Fruit fly (Drosophila melanogaster): Measurements from ENCODE around the gene Jon99Ci.

DNA sequence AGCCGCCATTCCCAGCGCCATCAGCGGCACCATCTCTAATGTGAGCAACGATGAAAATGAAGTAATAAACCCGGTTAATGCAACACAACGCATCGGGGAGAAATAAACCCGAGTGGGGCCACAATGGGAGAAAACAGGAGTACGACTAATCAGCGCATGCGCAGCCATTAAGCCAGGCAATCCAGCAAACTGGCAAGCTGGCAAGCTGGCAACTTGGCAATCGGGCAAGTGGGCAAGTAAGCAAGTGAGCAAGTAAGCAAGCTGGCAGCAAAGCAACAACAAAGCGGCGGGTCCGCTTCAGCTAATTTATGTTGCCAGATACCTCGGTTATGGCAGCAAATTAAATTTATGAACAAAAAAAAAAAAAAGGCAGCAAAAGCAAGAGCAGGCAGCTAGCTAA is 26.4 kb downstream of the Jon99Ci start:
- no peak for TF ChIP-seq CG15336 (GFP tag; IDR thresholded peaks at IDR 0.05)
- TF ChIP-seq Smox (GFP tag; optimal IDR thresholded peaks at IDR 0.05), result no peak
- no peak for TF ChIP-seq Hr39 (GFP tag; optimal IDR thresholded peaks at IDR 0.05)
- no peak for TF ChIP-seq CG7368 (GFP tag; optimal IDR thresholded peaks at IDR 0.05)
- no peak for TF ChIP-seq CG32006 (GFP tag; optimal IDR thresholded peaks at IDR 0.05)
- no peak for TF ChIP-seq fd85E (GFP tag; optimal IDR thresholded peaks at IDR 0.05)
- no peak for TF ChIP-seq OdsH (GFP tag; optimal IDR thresholded peaks at IDR 0.05)
- no peak for TF ChIP-seq CG9139 (GFP tag; optimal IDR thresholded peaks at IDR 0.05)
- no peak for TF ChIP-seq spab (GFP tag; optimal IDR thresholded peaks at IDR 0.05)
- TF ChIP-seq Sox15 (GFP tag; optimal IDR thresholded peaks at IDR 0.05), result no peak
- TF ChIP-seq Gug (GFP tag; IDR thresholded peaks at IDR 0.05), result no peak
